Fruit fly (Drosophila melanogaster) whole organism, embryonic: ENCODE data around the gene CG6443.

Experiments used
- Abd-B ChIP-seq: fragments of 200-800 bp; sonication (Bioruptor generic); optimal IDR thresholded peaks from 2 replicates; lab custom pipeline; 2018; ENCODE audit warnings: missing biosample characterization, mild to moderate bottlenecking, missing genetic modification characterization, moderate library complexity
- B-H2 ChIP-seq: fragments of 200-800 bp; sonication (Bioruptor generic); optimal IDR thresholded peaks from 2 replicates; lab custom pipeline; 2018; ENCODE audit warnings: missing biosample characterization, mild to moderate bottlenecking, missing genetic modification characterization
- CG10543 ChIP-seq: fragments of 200-800 bp; sonication (Bioruptor generic); optimal IDR thresholded peaks from 3 replicates; lab custom pipeline; 2017; ENCODE audit warnings: missing biosample characterization, mild to moderate bottlenecking, missing genetic modification characterization, moderate library complexity
- CG11456 ChIP-seq: fragments of 200-800 bp; sonication (Bioruptor generic); IDR thresholded peaks from 3 replicates; pipeline ENCODE4 v1.3.6; 2022; ENCODE audit warnings: missing biosample characterization, missing genetic modification characterization
- CG16815 ChIP-seq: fragments of 200-800 bp; sonication (Bioruptor generic); optimal IDR thresholded peaks from 3 replicates; lab custom pipeline; 2017; ENCODE audit warnings: missing biosample characterization, mild to moderate bottlenecking, missing genetic modification characterization
- CG1792 ChIP-seq: fragments of 200-800 bp; sonication (Bioruptor generic); optimal IDR thresholded peaks from 2 replicates; lab custom pipeline; 2016; ENCODE audit warnings: missing biosample characterization, missing genetic modification characterization
- CG1832 ChIP-seq: fragments of 200-800 bp; sonication (Bioruptor generic); optimal IDR thresholded peaks from 2 replicates; lab custom pipeline; 2017; ENCODE audit warnings: missing biosample characterization, mild to moderate bottlenecking, missing genetic modification characterization, inconsistent platforms
- CG2120 ChIP-seq: fragments of 200-800 bp; sonication (Bioruptor generic); optimal IDR thresholded peaks from 3 replicates; lab custom pipeline; 2016; ENCODE audit warnings: missing biosample characterization, missing genetic modification characterization
- CG2875 ChIP-seq: fragments of 200-800 bp; sonication (Bioruptor generic); optimal IDR thresholded peaks from 2 replicates; lab custom pipeline; 2017; ENCODE audit warnings: missing biosample characterization, mild to moderate bottlenecking, missing genetic modification characterization, missing genetic modification reagents
- CG31224 ChIP-seq: fragments of 200-800 bp; sonication (Bioruptor generic); IDR thresholded peaks from 2 replicates; pipeline ENCODE4 v1.3.6; 2022; ENCODE audit warnings: missing biosample characterization, missing genetic modification characterization
- CG32532 ChIP-seq: fragments of 200-800 bp; sonication (Bioruptor generic); IDR thresholded peaks from 2 replicates; pipeline ENCODE4 v1.3.6; 2022; ENCODE audit warnings: missing biosample characterization, missing genetic modification characterization
- CG34422 ChIP-seq: fragments of 200-800 bp; sonication (Bioruptor generic); IDR thresholded peaks from 3 replicates; pipeline ENCODE4 v1.3.6; 2022; ENCODE audit warnings: missing biosample characterization, missing genetic modification characterization
- CG42726 ChIP-seq: fragments of 200-800 bp; sonication (Bioruptor generic); IDR thresholded peaks from 2 replicates; pipeline ENCODE4 v1.3.6; 2022; ENCODE audit warnings: missing biosample characterization, missing genetic modification characterization; ENCODE audit not compliant: partially characterized antibody
- CG4820 ChIP-seq: fragments of 200-800 bp; sonication (Bioruptor generic); optimal IDR thresholded peaks from 3 replicates; lab custom pipeline; 2016; ENCODE audit warnings: missing biosample characterization, missing genetic modification characterization
- CG6654 ChIP-seq: fragments of 200-800 bp; sonication (Bioruptor generic); optimal IDR thresholded peaks from 2 replicates; lab custom pipeline; 2017; ENCODE audit warnings: missing biosample characterization, mild to moderate bottlenecking, missing genetic modification characterization
- CG7372 ChIP-seq: fragments of 200-800 bp; sonication (Bioruptor generic); IDR thresholded peaks from 2 replicates; pipeline ENCODE4 v1.3.6; 2022; ENCODE audit warnings: missing biosample characterization, missing genetic modification characterization
- CG8388 ChIP-seq: fragments of 200-800 bp; sonication (Bioruptor generic); optimal IDR thresholded peaks from 2 replicates; lab custom pipeline; 2019; ENCODE audit warnings: missing biosample characterization, mild to moderate bottlenecking, missing genetic modification characterization, moderate library complexity
- CG8944 ChIP-seq: fragments of 200-800 bp; sonication (Bioruptor generic); optimal IDR thresholded peaks from 3 replicates; lab custom pipeline; 2016; ENCODE audit warnings: missing biosample characterization, missing genetic modification characterization
- CG9727 ChIP-seq: fragments of 200-800 bp; sonication (Bioruptor generic); optimal IDR thresholded peaks from 3 replicates; lab custom pipeline; 2017; ENCODE audit warnings: missing biosample characterization, mild to moderate bottlenecking, missing genetic modification characterization
- Dbx ChIP-seq: fragments of 200-800 bp; sonication (Bioruptor generic); IDR thresholded peaks from 3 replicates; pipeline ENCODE4 v1.3.6; 2022; ENCODE audit warnings: missing biosample characterization, missing genetic modification characterization
- Dref ChIP-seq: fragments of 200-800 bp; sonication (Bioruptor generic); IDR thresholded peaks from 2 replicates; pipeline ENCODE4 v1.3.6; 2022; ENCODE audit warnings: missing biosample characterization, missing genetic modification characterization
- Ets97D ChIP-seq: fragments of 200-800 bp; sonication (Bioruptor generic); optimal IDR thresholded peaks from 3 replicates; lab custom pipeline; 2016; ENCODE audit warnings: missing biosample characterization, missing genetic modification characterization
- Fer1 ChIP-seq: fragments of 200-800 bp; sonication (Bioruptor generic); optimal IDR thresholded peaks from 2 replicates; lab custom pipeline; 2017; ENCODE audit warnings: missing biosample characterization, mild to moderate bottlenecking, missing genetic modification characterization
- Fer3 ChIP-seq: fragments of 200-800 bp; sonication (Bioruptor generic); optimal IDR thresholded peaks from 2 replicates; lab custom pipeline; 2018; ENCODE audit warnings: missing biosample characterization, mild to moderate bottlenecking, missing genetic modification characterization, moderate library complexity
- Hand ChIP-seq: fragments of 200-800 bp; sonication (Bioruptor generic); optimal IDR thresholded peaks from 2 replicates; lab custom pipeline; 2017; ENCODE audit warnings: mild to moderate bottlenecking, missing biosample characterization, missing genetic modification reagents, missing genetic modification characterization
- Hr3 ChIP-seq: fragments of 200-800 bp; sonication (Bioruptor generic); optimal IDR thresholded peaks from 3 replicates; lab custom pipeline; 2016; ENCODE audit warnings: missing biosample characterization, missing genetic modification characterization
- Rx ChIP-seq: fragments of 200-800 bp; sonication (Bioruptor generic); IDR thresholded peaks from 2 replicates; pipeline ENCODE4 v1.3.6; 2022; ENCODE audit warnings: missing biosample characterization, missing genetic modification characterization
- Sin3A ChIP-seq: fragments of >200 bp; optimal IDR thresholded peaks from 2 replicates; lab custom pipeline; 2018
- Usf ChIP-seq: fragments of 200-800 bp; sonication (Bioruptor generic); optimal IDR thresholded peaks from 2 replicates; lab custom pipeline; 2017; ENCODE audit warnings: missing genotype, missing biosample characterization, missing genetic modification characterization
- Xbp1 ChIP-seq: fragments of 200-800 bp; sonication (Bioruptor generic); optimal IDR thresholded peaks from 3 replicates; lab custom pipeline; 2016; ENCODE audit warnings: missing biosample characterization, mild to moderate bottlenecking, missing genetic modification characterization
- ab ChIP-seq: fragments of 200-800 bp; sonication (Bioruptor generic); optimal IDR thresholded peaks from 2 replicates; lab custom pipeline; 2016; ENCODE audit warnings: missing biosample characterization, missing genetic modification characterization
- ac ChIP-seq: fragments of 200-800 bp; sonication (Bioruptor generic); optimal IDR thresholded peaks from 3 replicates; lab custom pipeline; 2017; ENCODE audit warnings: missing biosample characterization, mild to moderate bottlenecking, missing genetic modification characterization
- aop ChIP-seq: fragments of 200-800 bp; sonication (Bioruptor generic); IDR thresholded peaks from 2 replicates; pipeline ENCODE4 v1.3.6; 2022; ENCODE audit warnings: missing biosample characterization, missing genetic modification characterization
- ara ChIP-seq: fragments of 200-800 bp; sonication (Bioruptor generic); IDR thresholded peaks from 2 replicates; pipeline ENCODE4 v1.3.6; 2022; ENCODE audit warnings: missing biosample characterization, missing genetic modification characterization
- bab2 ChIP-seq: fragments of 200-800 bp; sonication (Bioruptor generic); optimal IDR thresholded peaks from 2 replicates; lab custom pipeline; 2016; ENCODE audit warnings: missing biosample characterization, missing genetic modification characterization
- ci ChIP-seq: fragments of 200-800 bp; sonication (Bioruptor generic); IDR thresholded peaks from 3 replicates; pipeline ENCODE4 v1.3.6; 2022; ENCODE audit warnings: missing biosample characterization, missing genetic modification characterization
- exex ChIP-seq: fragments of 200-800 bp; sonication (Bioruptor generic); optimal IDR thresholded peaks from 4 replicates; lab custom pipeline; 2018; ENCODE audit warnings: missing biosample characterization, mild to moderate bottlenecking, missing genetic modification characterization, moderate library complexity
- fru ChIP-seq: fragments of >200 bp; optimal IDR thresholded peaks from 2 replicates; lab custom pipeline; 2017
- gcm ChIP-seq: fragments of 200-800 bp; sonication (Bioruptor generic); optimal IDR thresholded peaks from 2 replicates; lab custom pipeline; 2019; ENCODE audit warnings: missing biosample characterization, mild to moderate bottlenecking, missing genetic modification characterization, moderate library complexity
- grn ChIP-seq: fragments of 200-800 bp; sonication (Bioruptor generic); optimal IDR thresholded peaks from 3 replicates; lab custom pipeline; 2017; ENCODE audit warnings: missing biosample characterization, missing genetic modification characterization
- h ChIP-seq: fragments of >200 bp; optimal IDR thresholded peaks from 2 replicates; lab custom pipeline; 2017
- inv ChIP-seq: fragments of 200-800 bp; sonication (Bioruptor generic); IDR thresholded peaks from 2 replicates; pipeline ENCODE4 v1.3.6; 2022; ENCODE audit warnings: missing biosample characterization, missing genetic modification characterization; ENCODE audit not compliant: partially characterized antibody
- maf-S ChIP-seq: fragments of 200-800 bp; sonication (Bioruptor generic); optimal IDR thresholded peaks from 2 replicates; lab custom pipeline; 2016; ENCODE audit warnings: missing biosample characterization, missing genetic modification characterization
- mld ChIP-seq: fragments of 200-800 bp; sonication (Bioruptor generic); IDR thresholded peaks from 3 replicates; pipeline ENCODE4 v1.3.6; 2022; ENCODE audit warnings: missing biosample characterization, missing genetic modification characterization; ENCODE audit not compliant: partially characterized antibody
- otp ChIP-seq: fragments of 200-800 bp; sonication (Bioruptor generic); IDR thresholded peaks from 3 replicates; pipeline ENCODE4, ENCODE4 v1.3.6; 2022; ENCODE audit warnings: missing biosample characterization, missing genetic modification characterization
- repo ChIP-seq: fragments of 200-800 bp; sonication (Bioruptor generic); optimal IDR thresholded peaks from 2 replicates; lab custom pipeline; 2016; ENCODE audit warnings: missing biosample characterization, missing genetic modification characterization
- sima ChIP-seq: fragments of 200-800 bp; sonication (Bioruptor generic); optimal IDR thresholded peaks from 2 replicates; lab custom pipeline; 2016; ENCODE audit warnings: missing biosample characterization, missing genetic modification characterization
- tio ChIP-seq: fragments of 200-800 bp; sonication (Bioruptor generic); optimal IDR thresholded peaks from 2 replicates; lab custom pipeline; 2017; ENCODE audit warnings: missing biosample characterization, missing genetic modification characterization, inconsistent platforms
- tx ChIP-seq: fragments of 200-800 bp; sonication (Bioruptor generic); optimal IDR thresholded peaks from 2 replicates; lab custom pipeline; 2016; ENCODE audit warnings: missing biosample characterization, missing genetic modification characterization
- wek ChIP-seq: fragments of 200-800 bp; sonication (Bioruptor generic); optimal IDR thresholded peaks from 3 replicates; lab custom pipeline; 2018; ENCODE audit warnings: missing biosample characterization, mild to moderate bottlenecking, missing genetic modification characterization, moderate library complexity
- zf30C ChIP-seq: fragments of 200-800 bp; sonication (Bioruptor generic); optimal IDR thresholded peaks from 3 replicates; lab custom pipeline; 2018; ENCODE audit warnings: missing biosample characterization, mild to moderate bottlenecking, missing genetic modification characterization

The CG6443 gene

dm6 chr2L:10736993-10737756, 8.4 kb downstream of the CG6443 start, which contains the start of the genes Vha16-5 and CG12299:
Gene Vha16-5, minus strand, starts transcription at chr2L:10737043.
Gene CG12299, plus strand, starts transcription at chr2L:10737345.
- TF ChIP-seq zf30C (GFP tag; lab: Kevin White, UChicago) (no peak), Fer3 (tag; lab: Kevin White, UChicago) (peak; percentile 60), CG7372 (peak; percentile 74), Dbx (GFP tag; lab: Robert Waterston, UW) (peak; percentile 91), CG9727 (peak; percentile 82), Dref (GFP tag; lab: Robert Waterston, UW) (peak; percentile 74), Rx (GFP tag; lab: Robert Waterston, UW) (peak; percentile 87), sima (GFP tag; lab: Kevin White, UChicago) (no peak), CG31224 (GFP tag; lab: Robert Waterston, UW) (peak; percentile 64), CG8944 (GFP tag; lab: Kevin White, UChicago) (peak; percentile 82), maf-S (GFP tag; lab: Kevin White, UChicago) (peak; percentile 81), h (lab: Kevin White, UChicago) (no peak), CG2875 (GFP tag; lab: Kevin White, UChicago) (peak; percentile 39), grn (no peak), Xbp1 (GFP tag; lab: Kevin White, UChicago) (peak; percentile 96), exex (tag; lab: Kevin White, UChicago) (no peak), aop (GFP tag; lab: Robert Waterston, UW) (peak; percentile 87), CG1832 (no peak), inv (GFP tag; lab: Robert Waterston, UW) (peak; percentile 73), ac (GFP tag; lab: Kevin White, UChicago) (no peak), CG8388 (GFP tag; lab: Kevin White, UChicago) (peak; percentile 39), CG2120 (peak; percentile 93), CG16815 (GFP tag; lab: Kevin White, UChicago) (peak; percentile 76), Ets97D (peak; percentile 87), bab2 (GFP tag; lab: Kevin White, UChicago) (peak; percentile 83), Abd-B (GFP tag; lab: Kevin White, UChicago) (peak; percentile 71), Hand (GFP tag; lab: Kevin White, UChicago) (no peak), CG42726 (GFP tag; lab: Robert Waterston, UW) (peak; percentile 76; the same call in 1 of the 2 replicates), CG32532 (GFP tag; lab: Robert Waterston, UW) (peak; percentile 91), mld (GFP tag; lab: Robert Waterston, UW) (peak; percentile 78), tio (GFP tag; lab: Kevin White, UChicago) (no peak), otp (GFP tag; lab: Robert Waterston, UW) (peak; percentile 82), Hr3 (peak; percentile 81), B-H2 (GFP tag; lab: Kevin White, UChicago) (no peak), Sin3A (lab: Kevin White, UChicago) (no peak), CG34422 (GFP tag; lab: Robert Waterston, UW) (peak; percentile 94), ab (GFP tag; lab: Kevin White, UChicago) (peak; percentile 87), ci (GFP tag; lab: Robert Waterston, UW) (peak; percentile 97), CG4820 (peak; percentile 82), CG1792 (peak; percentile 99), Usf (GFP tag; lab: Kevin White, UChicago) (peak; percentile 45), CG11456 (GFP tag; lab: Robert Waterston, UW) (peak; percentile 95), Fer1 (GFP tag; lab: Kevin White, UChicago) (peak; percentile 61), CG6654 (GFP tag; lab: Kevin White, UChicago) (no peak), tx (GFP tag; lab: Kevin White, UChicago) (peak; percentile 84), wek (GFP tag; lab: Kevin White, UChicago) (no peak), repo (GFP tag; lab: Kevin White, UChicago) (peak; percentile 88), gcm (no peak), ara (GFP tag; lab: Robert Waterston, UW) (peak; percentile 93), fru (lab: Kevin White, UChicago) (no peak), CG10543 (GFP tag; lab: Kevin White, UChicago) (peak; percentile 43)
